Worm (Caenorhabditis elegans): Measurements from ENCODE around the gene C49C3.4.

Gene C49C3.4

DNA sequence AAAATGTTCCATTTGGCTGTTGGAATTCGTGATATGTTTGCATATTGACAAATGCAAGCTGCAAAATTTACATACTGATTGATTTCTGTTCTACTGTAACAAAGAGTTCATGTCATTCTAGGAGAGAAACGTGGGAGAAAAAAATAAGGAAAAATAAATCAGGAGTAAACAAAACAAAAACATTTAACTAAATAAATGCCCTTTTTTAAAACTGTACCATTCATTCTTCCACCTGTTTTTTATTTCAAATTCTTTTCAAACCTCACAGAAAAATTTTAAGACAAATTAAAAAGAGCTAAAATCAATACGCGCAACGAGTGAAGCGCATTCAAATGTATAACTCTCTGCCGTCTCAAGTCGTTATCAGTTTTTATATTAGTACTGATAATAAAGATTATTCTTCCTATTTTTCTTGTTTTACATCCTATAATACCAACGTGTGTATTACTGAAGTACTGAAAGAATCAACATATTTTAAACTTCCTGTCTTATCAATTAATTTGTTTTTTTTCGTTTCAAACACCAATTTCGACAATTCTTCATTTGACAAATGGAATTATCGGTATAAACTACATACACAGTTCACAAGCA, 18.4 kb downstream of the C49C3.4 start, which contains the start of gene C49C3.10:
Gene C49C3.10 (minus strand): TSS at position 51 of the 591 bp plus-strand sequence.
- no peak for TF ChIP-seq ztf-29 (GFP tag; IDR thresholded peaks at IDR 0.05)
- TF ChIP-seq ztf-23 (GFP tag; IDR thresholded peaks at IDR 0.05): no peak
- TF ChIP-seq ref-1 (GFP tag; conservative IDR thresholded peaks at IDR 0.05): no peak
- TF ChIP-seq tab-1 (GFP tag; IDR thresholded peaks at IDR 0.05): no peak
- TF ChIP-seq flt-1 (GFP tag; IDR thresholded peaks at IDR 0.05): no peak
- TF ChIP-seq klf-2 (GFP tag; conservative IDR thresholded peaks at IDR 0.05): no peak
- TF ChIP-seq med-1 (GFP tag; optimal IDR thresholded peaks at IDR 0.05; ENCODE audit: insufficient read depth): no peak

DNA sequence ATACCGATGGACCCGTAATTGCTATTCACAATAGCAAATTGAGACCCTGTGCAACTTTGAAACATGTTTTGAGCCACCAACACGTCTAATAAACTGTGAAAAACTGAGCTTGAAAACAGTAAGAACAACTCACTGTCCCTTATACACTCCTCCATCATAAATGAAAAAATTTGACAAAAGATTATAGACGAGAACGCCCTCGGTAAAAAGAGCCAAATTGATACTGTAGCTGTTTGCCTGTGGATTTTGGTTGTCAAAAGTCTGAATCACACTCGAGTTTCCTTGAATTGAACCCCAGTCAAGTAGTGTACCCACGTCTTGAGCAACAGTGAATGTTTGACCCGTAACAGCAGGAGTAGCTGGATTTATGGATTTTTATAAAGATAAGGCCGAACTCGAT, 20.4 kb downstream of the C49C3.4 start:
- no peak for TF ChIP-seq tab-1 (GFP tag; IDR thresholded peaks at IDR 0.05)
- no peak for TF ChIP-seq ztf-29 (GFP tag; IDR thresholded peaks at IDR 0.05)
- no peak for TF ChIP-seq flt-1 (GFP tag; IDR thresholded peaks at IDR 0.05)
- TF ChIP-seq T22C8.4 (GFP tag; IDR thresholded peaks at IDR 0.05): no peak
- TF ChIP-seq ref-1 (GFP tag; conservative IDR thresholded peaks at IDR 0.05): no peak
- TF ChIP-seq cog-1 (tag; optimal IDR thresholded peaks at IDR 0.05): no peak
- no peak for TF ChIP-seq ztf-23 (GFP tag; IDR thresholded peaks at IDR 0.05)
- TF ChIP-seq med-1 (GFP tag; optimal IDR thresholded peaks at IDR 0.05; ENCODE audit: insufficient read depth): no peak
- TF ChIP-seq klf-2 (GFP tag; conservative IDR thresholded peaks at IDR 0.05): no peak

- no peak for TF ChIP-seq klf-2 (GFP tag; conservative IDR thresholded peaks at IDR 0.05)
- TF ChIP-seq flt-1 (GFP tag; IDR thresholded peaks at IDR 0.05): no peak
- TF ChIP-seq cog-1 (tag; optimal IDR thresholded peaks at IDR 0.05): no peak
- no peak for TF ChIP-seq tab-1 (GFP tag; IDR thresholded peaks at IDR 0.05)
- TF ChIP-seq ztf-29 (GFP tag; IDR thresholded peaks at IDR 0.05): no peak
- no peak for TF ChIP-seq ztf-23 (GFP tag; IDR thresholded peaks at IDR 0.05)
- no peak for TF ChIP-seq T22C8.4 (GFP tag; IDR thresholded peaks at IDR 0.05)
- no peak for TF ChIP-seq med-1 (GFP tag; optimal IDR thresholded peaks at IDR 0.05; ENCODE audit: insufficient read depth)
- TF ChIP-seq ref-1 (GFP tag; conservative IDR thresholded peaks at IDR 0.05): no peak
Observed at ce11 chrIV:17342179-17342578, 21.6 kb downstream of the C49C3.4 start, which contains the start of gene C49C3.9. Gene C49C3.9, minus strand, starts transcription at chrIV:17342314.

DNA sequence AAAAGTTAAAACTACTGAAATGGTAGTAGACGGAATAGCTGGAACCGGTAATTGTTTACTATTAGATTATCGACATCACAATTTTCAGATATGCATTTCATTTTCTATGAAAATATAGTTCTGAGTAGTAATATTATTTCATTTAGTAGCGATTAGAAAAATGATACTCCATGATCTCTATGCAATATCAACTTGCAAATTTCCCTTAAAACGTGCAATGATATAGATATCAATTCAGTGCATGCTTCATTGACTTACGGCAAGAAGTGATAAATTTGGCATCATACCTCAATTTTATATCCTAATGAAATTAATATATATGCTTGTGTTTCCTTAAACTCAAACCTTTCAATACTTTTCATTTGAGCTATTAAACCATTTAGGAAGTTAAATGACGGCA, 22.1 kb downstream of the C49C3.4 start, which contains the start of gene C49C3.21:
Gene C49C3.21 (plus strand): TSS at position 301 of the 400 bp plus-strand sequence.
- TF ChIP-seq T22C8.4 (GFP tag; IDR thresholded peaks at IDR 0.05) (no peak), klf-2 (GFP tag; conservative IDR thresholded peaks at IDR 0.05) (no peak), med-1 (GFP tag; optimal IDR thresholded peaks at IDR 0.05; ENCODE audit: insufficient read depth) (no peak), cog-1 (tag; optimal IDR thresholded peaks at IDR 0.05) (no peak), flt-1 (GFP tag; IDR thresholded peaks at IDR 0.05) (no peak)

DNA sequence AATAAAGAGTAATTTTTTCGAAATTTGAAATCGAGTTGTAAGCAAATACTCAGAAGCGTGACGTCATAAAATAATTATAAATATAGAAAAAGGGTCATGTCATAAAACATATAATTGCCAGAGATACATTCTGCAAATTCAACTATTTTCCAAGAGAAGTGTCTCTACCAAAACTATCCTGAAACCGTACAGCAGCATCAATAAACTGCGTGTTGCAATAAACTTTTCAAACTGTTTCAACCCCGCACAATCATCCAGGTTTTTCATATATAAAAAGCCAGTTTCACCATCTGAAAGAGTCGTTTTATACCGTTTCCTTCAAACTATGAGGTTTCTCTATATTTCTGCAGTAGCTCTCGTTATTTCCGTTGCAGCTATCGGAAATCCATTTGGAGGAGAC, 22.9 kb downstream of the C49C3.4 start, which contains the start of gene C49C3.11:
Gene C49C3.11 (plus strand): TSS at position 301 of the 400 bp plus-strand sequence.
- TF ChIP-seq ref-1 (GFP tag; conservative IDR thresholded peaks at IDR 0.05) (no peak), cog-1 (tag; optimal IDR thresholded peaks at IDR 0.05) (no peak), ztf-23 (GFP tag; IDR thresholded peaks at IDR 0.05) (no peak), ztf-29 (GFP tag; IDR thresholded peaks at IDR 0.05) (no peak), med-1 (GFP tag; optimal IDR thresholded peaks at IDR 0.05; ENCODE audit: insufficient read depth) (no peak), tab-1 (GFP tag; IDR thresholded peaks at IDR 0.05) (no peak), T22C8.4 (GFP tag; IDR thresholded peaks at IDR 0.05) (no peak), klf-2 (GFP tag; conservative IDR thresholded peaks at IDR 0.05) (no peak), flt-1 (GFP tag; IDR thresholded peaks at IDR 0.05) (no peak)

ce11 chrIV:17346599-17347218, 26.1 kb downstream of the C49C3.4 start, which contains the start of the genes clec-197 and clec-198:
Gene clec-197, minus strand, starts transcription at chrIV:17346699.
Gene clec-198, plus strand, starts transcription at chrIV:17347168.
- TF ChIP-seq cog-1 (tag; optimal IDR thresholded peaks at IDR 0.05) (no peak), klf-2 (GFP tag; conservative IDR thresholded peaks at IDR 0.05) (no peak), ztf-29 (GFP tag; IDR thresholded peaks at IDR 0.05) (no peak)

- no peak for TF ChIP-seq med-1 (GFP tag; optimal IDR thresholded peaks at IDR 0.05; ENCODE audit: insufficient read depth)
- no peak for TF ChIP-seq ref-1 (GFP tag; conservative IDR thresholded peaks at IDR 0.05)
- TF ChIP-seq ztf-23 (GFP tag; IDR thresholded peaks at IDR 0.05): no peak
- TF ChIP-seq cog-1 (tag; optimal IDR thresholded peaks at IDR 0.05): no peak
- TF ChIP-seq tab-1 (GFP tag; IDR thresholded peaks at IDR 0.05): no peak
- TF ChIP-seq flt-1 (GFP tag; IDR thresholded peaks at IDR 0.05): no peak
Observed at ce11 chrIV:17351586-17351985, 31.0 kb downstream of the C49C3.4 start, which contains the start of gene clec-199. Gene clec-199, plus strand, starts transcription at chrIV:17351886.

ce11 chrIV:17361143-17361542, 40.5 kb downstream of the C49C3.4 start, which contains the start of gene clec-202:
Gene clec-202, plus strand, starts transcription at chrIV:17361443.
- TF ChIP-seq ztf-29 (GFP tag; IDR thresholded peaks at IDR 0.05): no peak
- TF ChIP-seq tab-1 (GFP tag; IDR thresholded peaks at IDR 0.05): no peak
- TF ChIP-seq ref-1 (GFP tag; conservative IDR thresholded peaks at IDR 0.05): no peak
- no peak for TF ChIP-seq cog-1 (tag; optimal IDR thresholded peaks at IDR 0.05)
- no peak for TF ChIP-seq ztf-23 (GFP tag; IDR thresholded peaks at IDR 0.05)
- TF ChIP-seq flt-1 (GFP tag; IDR thresholded peaks at IDR 0.05): no peak
- no peak for TF ChIP-seq T22C8.4 (GFP tag; IDR thresholded peaks at IDR 0.05)
- no peak for TF ChIP-seq klf-2 (GFP tag; conservative IDR thresholded peaks at IDR 0.05)
- TF ChIP-seq med-1 (GFP tag; optimal IDR thresholded peaks at IDR 0.05; ENCODE audit: insufficient read depth): no peak

ce11 chrIV:17367294-17367693, 46.7 kb downstream of the C49C3.4 start, which contains the start of gene zipt-17:
Gene zipt-17, minus strand, starts transcription at chrIV:17367394.
- TF ChIP-seq tab-1 (GFP tag; IDR thresholded peaks at IDR 0.05) (no peak), ztf-23 (GFP tag; IDR thresholded peaks at IDR 0.05) (no peak), ztf-29 (GFP tag; IDR thresholded peaks at IDR 0.05) (no peak), cog-1 (tag; optimal IDR thresholded peaks at IDR 0.05) (no peak), med-1 (GFP tag; optimal IDR thresholded peaks at IDR 0.05; ENCODE audit: insufficient read depth) (no peak), flt-1 (GFP tag; IDR thresholded peaks at IDR 0.05) (no peak), T22C8.4 (GFP tag; IDR thresholded peaks at IDR 0.05) (no peak), ref-1 (GFP tag; conservative IDR thresholded peaks at IDR 0.05) (no peak), klf-2 (GFP tag; conservative IDR thresholded peaks at IDR 0.05) (no peak)
